Worm (Caenorhabditis elegans) whole organism, L4/young adult: ENCODE results near the gene Y49F6B.19.

Experiments
- dao-5 ChIP-seq: sonication (generic microtip); optimal IDR thresholded peaks from 2 replicates; lab custom pipeline; 2016; ENCODE audit warnings: missing genotype, missing genetic modification characterization, moderate library complexity, missing compliant biosample characterization
- him-1 ChIP-seq: sonication (generic microtip); optimal IDR thresholded peaks from 2 replicates; lab custom pipeline; 2016; ENCODE audit warnings: missing genotype, missing genetic modification reagents, missing genetic modification characterization, missing compliant biosample characterization

DNA sequence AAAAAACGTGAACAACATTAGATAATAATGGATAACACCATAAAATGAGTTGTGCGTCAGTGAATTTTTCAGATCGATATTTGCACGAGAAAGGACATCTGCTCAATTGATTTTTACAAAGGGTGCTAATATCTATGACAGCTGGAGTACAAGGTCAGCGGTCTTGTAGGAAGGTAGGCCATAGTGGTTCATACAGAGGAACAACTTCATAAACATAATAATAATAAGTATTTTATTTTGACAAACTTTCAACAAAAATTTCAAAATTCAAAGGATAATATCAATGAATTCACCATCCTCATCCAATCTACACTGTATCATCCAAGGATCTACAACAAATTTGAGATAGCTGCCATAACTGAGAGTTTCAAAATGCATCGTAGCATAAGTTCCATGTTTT lies 35.0 kb downstream of the Y49F6B.19 start, which contains the start of gene fbxb-104:
- no peak for TF ChIP-seq dao-5 (tag; lab: Kevin White, UChicago)
- TF ChIP-seq him-1 (tag; lab: Kevin White, UChicago): no peak
